In genomic region chr2L:11845159-11845788, dm6 we compare ENCODE assay signal across 3 fruit fly cellular contexts.
TF ChIP-seq lines count a peak whose summit lies in the region.

No protein-coding gene starts in this region.

- TF ChIP-seq CTCF in whole organism, embryonic (GFP tag; optimal IDR thresholded peaks at IDR 0.05; lab: Kevin White, UChicago): no peak

TF ChIP-seq in whole organism, adult, 20 proteins besides CTCF, POLR2A, EP300 and RAD21:
- TF ChIP-seq CG33017 (tag; optimal IDR thresholded peaks at IDR 0.05; lab: Kevin White, UChicago) (no peak), tj (GFP tag; optimal IDR thresholded peaks at IDR 0.05; lab: Kevin White, UChicago) (peak; percentile 7), ovo (GFP tag; optimal IDR thresholded peaks at IDR 0.05; lab: Kevin White, UChicago) (no peak), Hr96 (GFP tag; optimal IDR thresholded peaks at IDR 0.05; lab: Kevin White, UChicago) (no peak), Crg-1 (GFP tag; optimal IDR thresholded peaks at IDR 0.05; lab: Kevin White, UChicago) (no peak), Clk (GFP tag; optimal IDR thresholded peaks at IDR 0.05; lab: Kevin White, UChicago) (peak; percentile 22), cnc (optimal IDR thresholded peaks at IDR 0.05; lab: Kevin White, UChicago) (no peak), CG7045 (GFP tag; optimal IDR thresholded peaks at IDR 0.05; lab: Kevin White, UChicago) (peak; percentile 24), CG5204 (GFP tag; optimal IDR thresholded peaks at IDR 0.05; lab: Kevin White, UChicago) (no peak), pad (GFP tag; optimal IDR thresholded peaks at IDR 0.05; lab: Kevin White, UChicago) (no peak), cic (GFP tag; optimal IDR thresholded peaks at IDR 0.05; lab: Kevin White, UChicago) (peak; percentile 53), kay (GFP tag; lab: Kevin White, UChicago; ENCODE audit: borderline replicate concordance) (peak; percentile 92), CG11617 (GFP tag; optimal IDR thresholded peaks at IDR 0.05; lab: Kevin White, UChicago) (no peak), Mnt (GFP tag; optimal IDR thresholded peaks at IDR 0.05; lab: Kevin White, UChicago) (no peak), bab1 (GFP tag; optimal IDR thresholded peaks at IDR 0.05; lab: Kevin White, UChicago) (no peak), CG12768 (GFP tag; optimal IDR thresholded peaks at IDR 0.05; lab: Kevin White, UChicago) (no peak), CG1620 (GFP tag; optimal IDR thresholded peaks at IDR 0.05; lab: Kevin White, UChicago) (no peak), toe (GFP tag; optimal IDR thresholded peaks at IDR 0.05; lab: Kevin White, UChicago) (no peak), CG14711 (tag; optimal IDR thresholded peaks at IDR 0.05; lab: Kevin White, UChicago) (no peak), CG7101 (tag; optimal IDR thresholded peaks at IDR 0.05; lab: Kevin White, UChicago) (peak; percentile 8)

TF ChIP-seq in whole organism, embryonic, 481 proteins besides CTCF, POLR2A, EP300 and RAD21 (continues in another document):
- TF ChIP-seq CG31441 (GFP tag; IDR thresholded peaks at IDR 0.05; lab: Robert Waterston, UW) (no peak), CG6854 (GFP tag; optimal IDR thresholded peaks at IDR 0.05; lab: Kevin White, UChicago) (no peak), bcd (GFP tag; optimal IDR thresholded peaks at IDR 0.05; lab: Kevin White, UChicago) (no peak), dmrt99B (tag; optimal IDR thresholded peaks at IDR 0.05; lab: Kevin White, UChicago) (no peak), Asciz (GFP tag; optimal IDR thresholded peaks at IDR 0.05; lab: Kevin White, UChicago) (peak; percentile 31), CG2120 (GFP tag; optimal IDR thresholded peaks at IDR 0.05; lab: Kevin White, UChicago) (peak; percentile 1), schlank (tag; optimal IDR thresholded peaks at IDR 0.05; lab: Kevin White, UChicago) (peak; percentile 7), fd96Cb (tag; optimal IDR thresholded peaks at IDR 0.05; lab: Kevin White, UChicago) (no peak), CG10209 (GFP tag; optimal IDR thresholded peaks at IDR 0.05; lab: Kevin White, UChicago) (no peak), Pdp1 (GFP tag; optimal IDR thresholded peaks at IDR 0.05; lab: Kevin White, UChicago) (no peak), h (optimal IDR thresholded peaks at IDR 0.05; lab: Kevin White, UChicago) (no peak), Hmr (GFP tag; optimal IDR thresholded peaks at IDR 0.05; lab: Kevin White, UChicago) (peak; percentile 41), Dref (GFP tag; IDR thresholded peaks at IDR 0.05; lab: Robert Waterston, UW) (no peak), Bteb2 (GFP tag; optimal IDR thresholded peaks at IDR 0.05; lab: Kevin White, UChicago) (no peak), tup (GFP tag; optimal IDR thresholded peaks at IDR 0.05; lab: Kevin White, UChicago) (no peak), CG11560 (tag; IDR thresholded peaks at IDR 0.05; lab: Robert Waterston, UW) (no peak), CG12659 (GFP tag; optimal IDR thresholded peaks at IDR 0.05; lab: Kevin White, UChicago) (peak; percentile 24), chn (GFP tag; optimal IDR thresholded peaks at IDR 0.05; lab: Kevin White, UChicago) (no peak), hkb (optimal IDR thresholded peaks at IDR 0.05; lab: Kevin White, UChicago) (no peak), hkb (GFP tag; IDR thresholded peaks at IDR 0.05; lab: Robert Waterston, UW) (no peak), lab (GFP tag; optimal IDR thresholded peaks at IDR 0.05; lab: Kevin White, UChicago) (peak; percentile 48), Aef1 (GFP tag; IDR thresholded peaks at IDR 0.05; lab: Robert Waterston, UW) (no peak), CG14014 (GFP tag; IDR thresholded peaks at IDR 0.05; lab: Robert Waterston, UW) (peak; percentile 29; the same call in 1 of the 2 replicates), grn (GFP tag; optimal IDR thresholded peaks at IDR 0.05; lab: Kevin White, UChicago) (peak; percentile 40), CG15514 (GFP tag; optimal IDR thresholded peaks at IDR 0.05; lab: Kevin White, UChicago) (peak; percentile 33), sd (tag; optimal IDR thresholded peaks at IDR 0.05; lab: Kevin White, UChicago) (peak; percentile 30), CG43689 (GFP tag; IDR thresholded peaks at IDR 0.05; lab: Robert Waterston, UW) (no peak), CG12769 (tag; optimal IDR thresholded peaks at IDR 0.05; lab: Kevin White, UChicago) (peak; percentile 43), Awh (GFP tag; IDR thresholded peaks at IDR 0.05; lab: Robert Waterston, UW) (peak; percentile 57; the same call in 1 of the 2 replicates), Rfx (GFP tag; IDR thresholded peaks at IDR 0.05; lab: Robert Waterston, UW) (peak; percentile 22; the same call in 1 of the 2 replicates), CG13894 (tag; optimal IDR thresholded peaks at IDR 0.05; lab: Kevin White, UChicago) (peak; percentile 25), Nf-YC (tag; optimal IDR thresholded peaks at IDR 0.05; lab: Kevin White, UChicago) (no peak), CG18619 (GFP tag; optimal IDR thresholded peaks at IDR 0.05; lab: Kevin White, UChicago) (peak; percentile 32), Opbp (GFP tag; IDR thresholded peaks at IDR 0.05; lab: Robert Waterston, UW; ENCODE audit: partially characterized antibody) (no peak), Meics (GFP tag; optimal IDR thresholded peaks at IDR 0.05; lab: Kevin White, UChicago) (peak; percentile 87), grau (tag; optimal IDR thresholded peaks at IDR 0.05; lab: Kevin White, UChicago) (no peak), NC2α (GFP tag; optimal IDR thresholded peaks at IDR 0.05; lab: Kevin White, UChicago) (no peak), ken (GFP tag; IDR thresholded peaks at IDR 0.05; lab: Robert Waterston, UW) (no peak), kah (GFP tag; optimal IDR thresholded peaks at IDR 0.05; lab: Kevin White, UChicago) (no peak)

TF ChIP-seq in whole organism, prepupa, 60 proteins besides CTCF, POLR2A, EP300 and RAD21:
- TF ChIP-seq ss (GFP tag; optimal IDR thresholded peaks at IDR 0.05; lab: Kevin White, UChicago): no peak
- no peak for TF ChIP-seq CG11294 (GFP tag; IDR thresholded peaks at IDR 0.05; lab: Robert Waterston, UW)
- peak; percentile 65 for TF ChIP-seq vri (GFP tag; optimal IDR thresholded peaks at IDR 0.05; lab: Kevin White, UChicago)
- TF ChIP-seq cyc (GFP tag; optimal IDR thresholded peaks at IDR 0.05; lab: Kevin White, UChicago): no peak
- no peak for TF ChIP-seq esn (GFP tag; optimal IDR thresholded peaks at IDR 0.05; lab: Kevin White, UChicago)
- TF ChIP-seq CG8632 (GFP tag; optimal IDR thresholded peaks at IDR 0.05; lab: Kevin White, UChicago): no peak
- TF ChIP-seq dac (GFP tag; optimal IDR thresholded peaks at IDR 0.05; lab: Kevin White, UChicago): no peak
- TF ChIP-seq CG8319 (GFP tag; optimal IDR thresholded peaks at IDR 0.05; lab: Kevin White, UChicago): no peak
- no peak for TF ChIP-seq CG7368 (GFP tag; optimal IDR thresholded peaks at IDR 0.05; lab: Kevin White, UChicago)
- TF ChIP-seq Sox15 (GFP tag; optimal IDR thresholded peaks at IDR 0.05; lab: Kevin White, UChicago): no peak
- TF ChIP-seq CG8119 (GFP tag; IDR thresholded peaks at IDR 0.05; lab: Robert Waterston, UW): no peak
- no peak for TF ChIP-seq Ets21C (GFP tag; optimal IDR thresholded peaks at IDR 0.05; lab: Kevin White, UChicago)
- peak; percentile 71 for TF ChIP-seq svp (GFP tag; lab: Kevin White, UChicago)
- TF ChIP-seq CG3032 (tag; optimal IDR thresholded peaks at IDR 0.05; lab: Kevin White, UChicago): no peak
- TF ChIP-seq fkh (GFP tag; optimal IDR thresholded peaks at IDR 0.05; lab: Kevin White, UChicago): peak; percentile 85
